Worm (Caenorhabditis elegans): ENCODE results near the gene srh-59.
A peak's percentile ranks its signal among the peaks of the same experiment; 100 is the strongest.

srh-59 gene

ce11 chrII:3581752-3582151 lies at the start of gene srh-59:
TSS of gene srh-59 (plus strand) at chrII:3582052.
- TF ChIP-seq ztf-29 (GFP tag; IDR thresholded peaks at IDR 0.05) (no peak), ztf-23 (GFP tag; IDR thresholded peaks at IDR 0.05) (no peak)

ce11 chrII:3540151-3540550 lies 41.7 kb upstream of the srh-59 start:
- no peak for TF ChIP-seq T22C8.4 (GFP tag; IDR thresholded peaks at IDR 0.05)

ce11 chrII:3546381-3546931 lies 35.4 kb upstream of the srh-59 start, which contains the start of gene apd-3:
TSS of gene apd-3 (minus strand) at chrII:3546431.
- TF ChIP-seq klf-2 (GFP tag; conservative IDR thresholded peaks at IDR 0.05) (no peak), tab-1 (GFP tag; IDR thresholded peaks at IDR 0.05) (no peak), ref-1 (GFP tag; conservative IDR thresholded peaks at IDR 0.05) (no peak), ztf-23 (GFP tag; IDR thresholded peaks at IDR 0.05) (no peak), med-1 (GFP tag; optimal IDR thresholded peaks at IDR 0.05; ENCODE audit: insufficient read depth) (no peak), ztf-29 (GFP tag; IDR thresholded peaks at IDR 0.05) (no peak), cog-1 (tag; optimal IDR thresholded peaks at IDR 0.05) (no peak), T22C8.4 (GFP tag; IDR thresholded peaks at IDR 0.05) (no peak), flt-1 (GFP tag; IDR thresholded peaks at IDR 0.05) (no peak)

- no peak for TF ChIP-seq klf-2 (GFP tag; conservative IDR thresholded peaks at IDR 0.05)
- no peak for TF ChIP-seq ref-1 (GFP tag; conservative IDR thresholded peaks at IDR 0.05)
- TF ChIP-seq tab-1 (GFP tag; IDR thresholded peaks at IDR 0.05): no peak
- TF ChIP-seq flt-1 (GFP tag; IDR thresholded peaks at IDR 0.05): no peak
- TF ChIP-seq ztf-29 (GFP tag; IDR thresholded peaks at IDR 0.05): no peak; the same call in 1 of the 2 replicates
- no peak for TF ChIP-seq T22C8.4 (GFP tag; IDR thresholded peaks at IDR 0.05)
These were observed 34.6 kb upstream of the srh-59 start for ce11 chrII:3547282-3547681.

- TF ChIP-seq ref-1 (GFP tag; conservative IDR thresholded peaks at IDR 0.05): no peak
- TF ChIP-seq ztf-23 (GFP tag; IDR thresholded peaks at IDR 0.05): no peak
- no peak for TF ChIP-seq flt-1 (GFP tag; IDR thresholded peaks at IDR 0.05)
- TF ChIP-seq med-1 (GFP tag; optimal IDR thresholded peaks at IDR 0.05; ENCODE audit: insufficient read depth): no peak
These were observed 31.5 kb upstream of the srh-59 start, which contains the start of gene W10G11.19 for ce11 chrII:3550352-3550751. TSS of gene W10G11.19 (plus strand) at chrII:3550652.

ce11 chrII:3553453-3553852 lies 28.4 kb upstream of the srh-59 start, which contains the start of gene dnc-3:
TSS of gene dnc-3 (plus strand) at chrII:3553724.
- TF ChIP-seq ztf-23 (GFP tag; IDR thresholded peaks at IDR 0.05) (no peak), ref-1 (GFP tag; conservative IDR thresholded peaks at IDR 0.05) (no peak), cog-1 (tag; optimal IDR thresholded peaks at IDR 0.05) (peak; percentile 27)

- no peak for TF ChIP-seq cog-1 (tag; optimal IDR thresholded peaks at IDR 0.05)
- TF ChIP-seq T22C8.4 (GFP tag; IDR thresholded peaks at IDR 0.05): no peak
- TF ChIP-seq flt-1 (GFP tag; IDR thresholded peaks at IDR 0.05): no peak
- no peak for TF ChIP-seq ref-1 (GFP tag; conservative IDR thresholded peaks at IDR 0.05)
- TF ChIP-seq med-1 (GFP tag; optimal IDR thresholded peaks at IDR 0.05; ENCODE audit: insufficient read depth): no peak
- no peak for TF ChIP-seq klf-2 (GFP tag; conservative IDR thresholded peaks at IDR 0.05)
- TF ChIP-seq ztf-23 (GFP tag; IDR thresholded peaks at IDR 0.05): no peak
- no peak for TF ChIP-seq tab-1 (GFP tag; IDR thresholded peaks at IDR 0.05)
- TF ChIP-seq ztf-29 (GFP tag; IDR thresholded peaks at IDR 0.05): no peak
These were observed 27.2 kb upstream of the srh-59 start for ce11 chrII:3554673-3555072.

- TF ChIP-seq ref-1 (GFP tag; conservative IDR thresholded peaks at IDR 0.05): no peak
- TF ChIP-seq ztf-23 (GFP tag; IDR thresholded peaks at IDR 0.05): no peak
- TF ChIP-seq tab-1 (GFP tag; IDR thresholded peaks at IDR 0.05): no peak
- no peak for TF ChIP-seq ztf-29 (GFP tag; IDR thresholded peaks at IDR 0.05)
- no peak for TF ChIP-seq klf-2 (GFP tag; conservative IDR thresholded peaks at IDR 0.05)
- no peak for TF ChIP-seq flt-1 (GFP tag; IDR thresholded peaks at IDR 0.05)
- TF ChIP-seq cog-1 (tag; optimal IDR thresholded peaks at IDR 0.05): no peak
- no peak for TF ChIP-seq T22C8.4 (GFP tag; IDR thresholded peaks at IDR 0.05)
- TF ChIP-seq med-1 (GFP tag; optimal IDR thresholded peaks at IDR 0.05; ENCODE audit: insufficient read depth): no peak
These were observed 26.6 kb upstream of the srh-59 start for ce11 chrII:3555281-3555680.

ce11 chrII:3556584-3556983 lies 25.3 kb upstream of the srh-59 start:
- TF ChIP-seq T22C8.4 (GFP tag; IDR thresholded peaks at IDR 0.05) (no peak), flt-1 (GFP tag; IDR thresholded peaks at IDR 0.05) (no peak), klf-2 (GFP tag; conservative IDR thresholded peaks at IDR 0.05) (no peak)

ce11 chrII:3557417-3557816 lies 24.4 kb upstream of the srh-59 start, which contains the start of gene lgc-45:
TSS of gene lgc-45 (plus strand) at chrII:3557472.
- no peak for TF ChIP-seq tab-1 (GFP tag; IDR thresholded peaks at IDR 0.05)
- TF ChIP-seq ref-1 (GFP tag; conservative IDR thresholded peaks at IDR 0.05): no peak
- no peak for TF ChIP-seq cog-1 (tag; optimal IDR thresholded peaks at IDR 0.05)
- no peak for TF ChIP-seq klf-2 (GFP tag; conservative IDR thresholded peaks at IDR 0.05)
- TF ChIP-seq flt-1 (GFP tag; IDR thresholded peaks at IDR 0.05): no peak
- TF ChIP-seq med-1 (GFP tag; optimal IDR thresholded peaks at IDR 0.05; ENCODE audit: insufficient read depth): no peak
- TF ChIP-seq T22C8.4 (GFP tag; IDR thresholded peaks at IDR 0.05): no peak
- TF ChIP-seq ztf-29 (GFP tag; IDR thresholded peaks at IDR 0.05): no peak
- TF ChIP-seq ztf-23 (GFP tag; IDR thresholded peaks at IDR 0.05): no peak

ce11 chrII:3560592-3560991 lies 21.3 kb upstream of the srh-59 start, which contains the start of gene W10G11.1:
TSS of gene W10G11.1 (minus strand) at chrII:3560692.
- TF ChIP-seq cog-1 (tag; optimal IDR thresholded peaks at IDR 0.05) (no peak), flt-1 (GFP tag; IDR thresholded peaks at IDR 0.05) (no peak), tab-1 (GFP tag; IDR thresholded peaks at IDR 0.05) (no peak), klf-2 (GFP tag; conservative IDR thresholded peaks at IDR 0.05) (no peak)

Measured in whole organism, midembryonic.